Fruit fly (Drosophila melanogaster) whole organism, embryonic: ENCODE data around the gene CG2616.

ENCODE experiments used
- Asciz ChIP-seq: fragments of 200-800 bp; sonication (Bioruptor generic); optimal IDR thresholded peaks from 2 replicates; lab custom pipeline; 2017; ENCODE audit warnings: missing biosample characterization, mild to moderate bottlenecking, missing genetic modification characterization, missing genetic modification reagents
- Atf3 ChIP-seq: fragments of 200-800 bp; sonication (Bioruptor generic); optimal IDR thresholded peaks from 3 replicates; lab custom pipeline; 2016; ENCODE audit warnings: missing biosample characterization, missing genetic modification characterization
- CG12104 ChIP-seq: fragments of 200-800 bp; sonication (Bioruptor generic); optimal IDR thresholded peaks from 3 replicates; lab custom pipeline; 2016; ENCODE audit warnings: missing biosample characterization, missing genetic modification characterization
- CG12155 ChIP-seq: fragments of 200-800 bp; sonication (Bioruptor generic); optimal IDR thresholded peaks from 3 replicates; lab custom pipeline; 2016; ENCODE audit warnings: missing biosample characterization, missing genetic modification characterization
- CG12769 ChIP-seq: fragments of 200-800 bp; sonication (Bioruptor generic); optimal IDR thresholded peaks from 2 replicates; lab custom pipeline; 2019; ENCODE audit warnings: missing biosample characterization, mild to moderate bottlenecking, missing genetic modification characterization, moderate library complexity
- CG17802 ChIP-seq: fragments of 200-800 bp; sonication (Bioruptor generic); optimal IDR thresholded peaks from 2 replicates; lab custom pipeline; 2018; ENCODE audit warnings: missing biosample characterization, mild to moderate bottlenecking, missing genetic modification characterization, moderate library complexity
- CG17829 ChIP-seq: fragments of 200-800 bp; optimal IDR thresholded peaks from 2 replicates; lab custom pipeline; 2019; ENCODE audit warnings: missing biosample characterization, mild to moderate bottlenecking, missing genetic modification characterization, moderate library complexity
- CG18011 ChIP-seq: fragments of 200-800 bp; sonication (Bioruptor generic); optimal IDR thresholded peaks from 2 replicates; lab custom pipeline; 2017; ENCODE audit warnings: missing biosample characterization, missing genetic modification characterization, mild to moderate bottlenecking, moderate library complexity, missing genotype
- CG31224 ChIP-seq: fragments of 200-800 bp; sonication (Bioruptor generic); IDR thresholded peaks from 2 replicates; pipeline ENCODE4 v1.3.6; 2022; ENCODE audit warnings: missing biosample characterization, missing genetic modification characterization
- CG31365 ChIP-seq: fragments of 200-800 bp; sonication (Bioruptor generic); optimal IDR thresholded peaks from 2 replicates; lab custom pipeline; 2018; ENCODE audit warnings: missing biosample characterization, mild to moderate bottlenecking, missing genetic modification characterization
- CG3407 ChIP-seq: fragments of 200-800 bp; sonication (Bioruptor generic); optimal IDR thresholded peaks from 2 replicates; lab custom pipeline; 2018; ENCODE audit warnings: missing biosample characterization, mild to moderate bottlenecking, missing genetic modification characterization
- CG3726 ChIP-seq: fragments of 200-800 bp; sonication (Bioruptor generic); IDR thresholded peaks from 3 replicates; pipeline ENCODE4, ENCODE4 v1.3.6; 2022; ENCODE audit warnings: missing biosample characterization, missing genetic modification characterization
- CG8388 ChIP-seq: fragments of 200-800 bp; sonication (Bioruptor generic); optimal IDR thresholded peaks from 2 replicates; lab custom pipeline; 2019; ENCODE audit warnings: missing biosample characterization, mild to moderate bottlenecking, missing genetic modification characterization, moderate library complexity
- CG8944 ChIP-seq: fragments of 200-800 bp; sonication (Bioruptor generic); optimal IDR thresholded peaks from 3 replicates; lab custom pipeline; 2016; ENCODE audit warnings: missing biosample characterization, missing genetic modification characterization
- CG9215 ChIP-seq: fragments of 200-800 bp; sonication (Bioruptor generic); IDR thresholded peaks from 2 replicates; pipeline ENCODE4 v1.3.6; 2022; ENCODE audit warnings: missing biosample characterization, missing genetic modification characterization
- CG9727 ChIP-seq: fragments of 200-800 bp; sonication (Bioruptor generic); optimal IDR thresholded peaks from 3 replicates; lab custom pipeline; 2017; ENCODE audit warnings: missing biosample characterization, mild to moderate bottlenecking, missing genetic modification characterization
- CoRest ChIP-seq: fragments of 200-800 bp; sonication (Bioruptor generic); optimal IDR thresholded peaks from 3 replicates; lab custom pipeline; 2018; ENCODE audit warnings: missing biosample characterization, mild to moderate bottlenecking, missing genetic modification characterization, moderate library complexity
- Dll ChIP-seq: fragments of 200-800 bp; sonication (Bioruptor generic); IDR thresholded peaks from 4 replicates; pipeline ENCODE4 v1.3.6; 2022; ENCODE audit warnings: missing biosample characterization, missing genetic modification characterization; ENCODE audit not compliant: partially characterized antibody
- HHEX ChIP-seq: fragments of 200-800 bp; sonication (Bioruptor generic); optimal IDR thresholded peaks from 3 replicates; lab custom pipeline; 2017; ENCODE audit warnings: missing biosample characterization, mild to moderate bottlenecking, missing genetic modification characterization, missing genetic modification reagents
- HLHmδ ChIP-seq: fragments of 200-800 bp; sonication (Bioruptor generic); optimal IDR thresholded peaks from 2 replicates; lab custom pipeline; 2018; ENCODE audit warnings: missing biosample characterization, mild to moderate bottlenecking, missing genetic modification characterization, moderate library complexity
- Kr ChIP-seq: fragments of 200-800 bp; sonication (Bioruptor generic); optimal IDR thresholded peaks from 2 replicates; lab custom pipeline; 2017; ENCODE audit warnings: missing biosample characterization, mild to moderate bottlenecking, missing genetic modification characterization
- MBD-R2 ChIP-seq: fragments of 200-800 bp; sonication (Bioruptor generic); IDR thresholded peaks from 2 replicates; pipeline ENCODE4 v1.3.6; 2022; ENCODE audit warnings: missing biosample characterization, missing genetic modification characterization
- MESR4 ChIP-seq: fragments of 200-800 bp; sonication (Bioruptor generic); optimal IDR thresholded peaks from 2 replicates; lab custom pipeline; 2018; ENCODE audit warnings: missing biosample characterization, mild to moderate bottlenecking, missing genetic modification characterization, moderate library complexity
- Mrtf ChIP-seq: fragments of 200-800 bp; sonication (Bioruptor generic); IDR thresholded peaks from 3 replicates; pipeline ENCODE4 v1.3.6; 2022; ENCODE audit warnings: missing biosample characterization, missing genetic modification characterization
- Nf-YA ChIP-seq: fragments of 200-800 bp; sonication (Bioruptor generic); IDR thresholded peaks from 2 replicates; pipeline ENCODE4 v1.3.6; 2022; ENCODE audit warnings: missing biosample characterization, missing genetic modification characterization
- Sin3A ChIP-seq: fragments of >200 bp; optimal IDR thresholded peaks from 2 replicates; lab custom pipeline; 2018
- Sox102F ChIP-seq: fragments of 200-800 bp; sonication (Bioruptor generic); optimal IDR thresholded peaks from 2 replicates; lab custom pipeline; 2018; ENCODE audit warnings: missing biosample characterization, mild to moderate bottlenecking, missing genetic modification characterization, moderate library complexity
- Sry-δ ChIP-seq: fragments of 200-800 bp; sonication (Bioruptor generic); optimal IDR thresholded peaks from 2 replicates; lab custom pipeline; 2016; ENCODE audit warnings: missing biosample characterization, missing genetic modification characterization
- Vsx1 ChIP-seq: fragments of 200-800 bp; sonication (Bioruptor generic); optimal IDR thresholded peaks from 2 replicates; lab custom pipeline; 2017; ENCODE audit warnings: missing biosample characterization, mild to moderate bottlenecking, missing genetic modification characterization, missing genetic modification reagents
- ase ChIP-seq: fragments of 200-800 bp; sonication (Bioruptor generic); IDR thresholded peaks from 3 replicates; pipeline ENCODE4 v1.3.6; 2022; ENCODE audit warnings: missing biosample characterization, missing genetic modification characterization
- bcd ChIP-seq: fragments of 200-800 bp; sonication (Bioruptor generic); optimal IDR thresholded peaks from 2 replicates; lab custom pipeline; 2017; ENCODE audit warnings: missing biosample characterization, mild to moderate bottlenecking, missing genetic modification characterization
- cato ChIP-seq: fragments of 200-800 bp; sonication (Bioruptor generic); optimal IDR thresholded peaks from 2 replicates; lab custom pipeline; 2016; ENCODE audit warnings: missing biosample characterization, missing genetic modification characterization, borderline replicate concordance
- chif ChIP-seq, 2 experiments: fragments of 200-800 bp; sonication (Bioruptor generic); optimal IDR thresholded peaks; 3 replicates each; lab custom pipeline; 2016; ENCODE audit warnings: missing biosample characterization in 2 of 2, missing genetic modification characterization in 2 of 2
- chn ChIP-seq: fragments of 200-800 bp; sonication (Bioruptor generic); optimal IDR thresholded peaks from 2 replicates; lab custom pipeline; 2016; ENCODE audit warnings: missing biosample characterization, missing genetic modification characterization
- da ChIP-seq: fragments of 200-800 bp; sonication (Bioruptor generic); optimal IDR thresholded peaks from 2 replicates; lab custom pipeline; 2016; ENCODE audit warnings: missing biosample characterization, missing genetic modification characterization
- dm ChIP-seq: fragments of 200-800 bp; sonication (Bioruptor generic); optimal IDR thresholded peaks from 3 replicates; lab custom pipeline; 2016; ENCODE audit warnings: missing biosample characterization, missing genetic modification characterization
- fd102C ChIP-seq: fragments of 200-800 bp; sonication (Bioruptor generic); optimal IDR thresholded peaks from 2 replicates; lab custom pipeline; 2018; ENCODE audit warnings: missing biosample characterization, mild to moderate bottlenecking, missing genetic modification characterization, moderate library complexity
- fd3F ChIP-seq: fragments of 200-800 bp; sonication (Bioruptor generic); optimal IDR thresholded peaks from 2 replicates; lab custom pipeline; 2018; ENCODE audit warnings: missing biosample characterization, mild to moderate bottlenecking, missing genetic modification characterization, moderate library complexity
- ftz-f1 ChIP-seq: fragments of 200-800 bp; sonication (Bioruptor generic); optimal IDR thresholded peaks from 2 replicates; lab custom pipeline; 2016; ENCODE audit warnings: missing biosample characterization, missing genetic modification characterization
- ham ChIP-seq: fragments of 200-800 bp; sonication (Bioruptor generic); IDR thresholded peaks from 2 replicates; pipeline ENCODE4 v1.3.6; 2022; ENCODE audit warnings: missing biosample characterization, missing genetic modification characterization
- hb ChIP-seq: fragments of 200-800 bp; sonication (Bioruptor generic); IDR thresholded peaks from 3 replicates; pipeline ENCODE4 v1.3.6; 2022; ENCODE audit warnings: missing biosample characterization, missing genetic modification characterization; ENCODE audit not compliant: partially characterized antibody
- her ChIP-seq: fragments of 200-800 bp; sonication (Bioruptor generic); optimal IDR thresholded peaks from 2 replicates; lab custom pipeline; 2016; ENCODE audit warnings: missing biosample characterization, missing genetic modification characterization
- klu ChIP-seq: fragments of 200-800 bp; sonication (Bioruptor generic); IDR thresholded peaks from 2 replicates; pipeline ENCODE4 v1.3.6; 2022; ENCODE audit warnings: missing biosample characterization, missing genetic modification characterization
- mam ChIP-seq: fragments of 200-800 bp; sonication (Bioruptor generic); optimal IDR thresholded peaks from 3 replicates; lab custom pipeline; 2016; ENCODE audit warnings: missing biosample characterization, missing genetic modification characterization
- oc ChIP-seq: fragments of 200-800 bp; sonication (Bioruptor generic); optimal IDR thresholded peaks from 2 replicates; lab custom pipeline; 2018; ENCODE audit warnings: missing biosample characterization, mild to moderate bottlenecking, missing genetic modification characterization, moderate library complexity
- pita ChIP-seq: fragments of 200-800 bp; sonication (Bioruptor generic); optimal IDR thresholded peaks from 2 replicates; lab custom pipeline; 2017; ENCODE audit warnings: missing biosample characterization, mild to moderate bottlenecking, missing genetic modification characterization
- sens ChIP-seq: fragments of 200-800 bp; sonication (Bioruptor generic); peaks from one replicate; lab custom pipeline; 2016; ENCODE audit warnings: missing biosample characterization, missing genetic modification characterization
- tio ChIP-seq: fragments of 200-800 bp; sonication (Bioruptor generic); optimal IDR thresholded peaks from 2 replicates; lab custom pipeline; 2017; ENCODE audit warnings: missing biosample characterization, missing genetic modification characterization, inconsistent platforms
- usp ChIP-seq: fragments of >200 bp; optimal IDR thresholded peaks from 2 replicates; lab custom pipeline; 2017; ENCODE audit warnings: missing biosample characterization, missing genetic modification characterization
- vfl ChIP-seq: fragments of 200-800 bp; sonication (Bioruptor generic); optimal IDR thresholded peaks from 2 replicates; lab custom pipeline; 2016; ENCODE audit warnings: missing biosample characterization, missing genetic modification characterization
- wek ChIP-seq: fragments of 200-800 bp; sonication (Bioruptor generic); optimal IDR thresholded peaks from 3 replicates; lab custom pipeline; 2018; ENCODE audit warnings: missing biosample characterization, mild to moderate bottlenecking, missing genetic modification characterization, moderate library complexity
- zfh1 ChIP-seq: fragments of 200-800 bp; sonication (Bioruptor generic); IDR thresholded peaks from 3 replicates; pipeline ENCODE4 v1.3.6; 2022; ENCODE audit warnings: missing biosample characterization, missing genetic modification characterization

Gene CG2616

DNA sequence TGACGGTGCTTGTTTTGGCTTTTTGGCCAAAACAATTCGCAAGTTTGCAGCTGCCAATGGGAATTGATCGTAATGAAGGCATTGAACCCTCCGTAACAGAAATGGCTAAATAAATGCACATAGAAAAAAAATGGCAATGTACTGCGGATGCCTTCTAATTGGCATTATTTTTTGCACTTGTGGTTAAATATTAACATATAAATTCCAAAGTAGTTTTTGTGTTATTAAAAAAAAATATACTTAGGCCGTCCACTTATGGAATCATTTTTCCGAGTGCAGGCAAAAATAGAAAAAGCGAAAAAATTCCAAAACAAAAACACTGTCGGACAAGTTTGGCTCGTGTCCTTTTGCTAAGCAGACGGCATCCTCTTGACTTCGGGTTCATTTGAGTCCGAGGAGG, 35.4 kb upstream of the CG2616 start (continued):
- TF ChIP-seq HLHmδ (GFP tag; lab: Kevin White, UChicago) (no peak), oc (no peak), her (GFP tag; lab: Kevin White, UChicago) (no peak), CG18011 (no peak), klu (GFP tag; lab: Robert Waterston, UW) (no peak), vfl (GFP tag; lab: Kevin White, UChicago) (no peak), mam (GFP tag; lab: Kevin White, UChicago) (no peak), Sox102F (GFP tag; lab: Kevin White, UChicago) (no peak), fd3F (no peak), Dll (no peak), MBD-R2 (GFP tag; lab: Robert Waterston, UW) (no peak), bcd (no peak), sens (GFP tag; lab: Kevin White, UChicago) (peak; percentile 58), da (GFP tag; lab: Kevin White, UChicago) (no peak), CG9215 (GFP tag; lab: Robert Waterston, UW) (peak; percentile 14; the same call in 1 of the 2 replicates), fd102C (no peak), CG9727 (GFP tag; lab: Kevin White, UChicago) (no peak), chif (GFP tag; optimal IDR thresholded peaks at IDR 0.05; lab: Kevin White, UChicago) (no peak), CG31365 (tag; lab: Kevin White, UChicago) (no peak), tio (no peak), CG12769 (tag; lab: Kevin White, UChicago) (no peak), cato (GFP tag; lab: Kevin White, UChicago) (no peak), HHEX (GFP tag; lab: Kevin White, UChicago) (no peak), Nf-YA (no peak), pita (no peak), CG8944 (GFP tag; lab: Kevin White, UChicago) (no peak), ham (GFP tag; lab: Robert Waterston, UW) (no peak), CG3726 (GFP tag; lab: Robert Waterston, UW) (no peak), hb (no peak), Atf3 (GFP tag; lab: Kevin White, UChicago) (no peak), wek (GFP tag; lab: Kevin White, UChicago) (no peak), CG12104 (GFP tag; lab: Kevin White, UChicago) (no peak), MESR4 (GFP tag; lab: Kevin White, UChicago) (no peak), Vsx1 (GFP tag; lab: Kevin White, UChicago) (no peak), CG31224 (GFP tag; lab: Robert Waterston, UW) (no peak), CG12155 (GFP tag; lab: Kevin White, UChicago) (no peak), Sin3A (lab: Kevin White, UChicago) (no peak), Asciz (GFP tag; lab: Kevin White, UChicago) (no peak), ase (GFP tag; lab: Robert Waterston, UW) (no peak), CoRest (no peak), ftz-f1 (GFP tag; lab: Kevin White, UChicago) (no peak), Kr (GFP tag; lab: Kevin White, UChicago) (no peak), CG3407 (no peak), CG8388 (GFP tag; lab: Kevin White, UChicago) (no peak), chn (no peak), CG17829 (tag; lab: Kevin White, UChicago) (no peak), dm (GFP tag; lab: Kevin White, UChicago) (no peak), zfh1 (GFP tag; lab: Robert Waterston, UW) (no peak), Sry-δ (GFP tag; lab: Kevin White, UChicago) (no peak), CG17802 (tag; lab: Kevin White, UChicago) (no peak), Mrtf (GFP tag; lab: Robert Waterston, UW) (0 out of 3 replicates have a peak, but pooled peaks have one; percentile 42), usp (GFP tag; lab: Kevin White, UChicago) (no peak)
